Worm (Caenorhabditis elegans) whole organism, L3 larva: Measurements from ENCODE around the gene cwc-15.

Source experiments
- R02D3.7 ChIP-seq: fragments of 150-350 bp; optimal IDR thresholded peaks from 2 replicates; lab custom pipeline; 2014; ENCODE audit warnings: missing biosample characterization, missing genetic modification characterization
- ZK546.5 ChIP-seq: sonication (generic microtip); optimal IDR thresholded peaks from 2 replicates; lab custom pipeline; 2017; ENCODE audit warnings: missing biosample characterization, missing genetic modification characterization
- aly-2 ChIP-seq: fragments of 150-350 bp; optimal IDR thresholded peaks from 2 replicates; lab custom pipeline; 2014; ENCODE audit warnings: missing biosample characterization, missing genetic modification characterization
- ceh-82 ChIP-seq: fragments of 150-350 bp; optimal IDR thresholded peaks from 2 replicates; lab custom pipeline; 2014; ENCODE audit warnings: missing biosample characterization, missing genetic modification characterization
- ceh-9 ChIP-seq: sonication (generic microtip); optimal IDR thresholded peaks from 2 replicates; lab custom pipeline; 2018; ENCODE audit warnings: missing biosample characterization, missing genetic modification characterization
- daf-12 ChIP-seq: fragments of 150-350 bp; optimal IDR thresholded peaks from 2 replicates; lab custom pipeline; 2014; ENCODE audit warnings: missing biosample characterization, missing genetic modification reagents, missing genetic modification characterization
- egl-5 ChIP-seq: fragments of 150-350 bp; optimal IDR thresholded peaks from 2 replicates; lab custom pipeline; 2017; ENCODE audit warnings: missing biosample characterization, missing genetic modification reagents, missing genetic modification characterization, inconsistent platforms
- elt-1 ChIP-seq: fragments of 150-350 bp; optimal IDR thresholded peaks from 2 replicates; lab custom pipeline; 2014; ENCODE audit warnings: missing biosample characterization, missing genetic modification characterization
- elt-2 ChIP-seq: sonication (generic microtip); optimal IDR thresholded peaks from 2 replicates; lab custom pipeline; 2016; ENCODE audit warnings: missing genetic modification reagents, mild to moderate bottlenecking, missing genetic modification characterization, missing compliant biosample characterization
- elt-3 ChIP-seq, 3 experiments: fragments of 150-350 bp in 1 of 3; sonication (generic microtip) in 2 of 3; optimal IDR thresholded peaks; 2 replicates in 2 of 3; 4 replicates in 1 of 3; lab custom pipeline; 2014 to 2017; ENCODE audit warnings: missing biosample characterization in 3 of 3, missing genetic modification characterization in 3 of 3
- eor-1 ChIP-seq, 2 experiments: fragments of 150-350 bp; optimal IDR thresholded peaks; 2 replicates each; lab custom pipeline; 2014 to 2018; ENCODE audit warnings: missing biosample characterization in 2 of 2, missing genetic modification characterization in 2 of 2
- fkh-2 ChIP-seq: fragments of 150-350 bp; optimal IDR thresholded peaks from 2 replicates; lab custom pipeline; 2014; ENCODE audit warnings: missing biosample characterization, missing genetic modification reagents, missing genetic modification characterization
- hmg-11 ChIP-seq: sonication (generic microtip); optimal IDR thresholded peaks from 2 replicates; lab custom pipeline; 2016; ENCODE audit warnings: missing genetic modification characterization, missing compliant biosample characterization
- jun-1 ChIP-seq: fragments of 150-350 bp; optimal IDR thresholded peaks from 2 replicates; lab custom pipeline; 2014; ENCODE audit warnings: missing biosample characterization, missing genetic modification reagents, missing genetic modification characterization
- lin-15B ChIP-seq: fragments of 150-350 bp; optimal IDR thresholded peaks from 2 replicates; lab custom pipeline; 2014; ENCODE audit warnings: missing biosample characterization, missing genetic modification characterization
- lin-39 ChIP-seq: fragments of 150-350 bp; optimal IDR thresholded peaks from 2 replicates; lab custom pipeline; 2018; ENCODE audit warnings: missing biosample characterization, missing genetic modification reagents, missing genetic modification characterization
- nhr-23 ChIP-seq: fragments of 150-350 bp; optimal IDR thresholded peaks from 2 replicates; lab custom pipeline; 2014; ENCODE audit warnings: missing biosample characterization, missing genetic modification reagents, missing genetic modification characterization
- nhr-237 ChIP-seq: fragments of 150-350 bp; optimal IDR thresholded peaks from 2 replicates; lab custom pipeline; 2014; ENCODE audit warnings: missing biosample characterization, missing genetic modification characterization
- nhr-25 ChIP-seq: sonication (generic microtip); optimal IDR thresholded peaks from 2 replicates; lab custom pipeline; 2017; ENCODE audit warnings: missing biosample characterization, missing genetic modification characterization
- nhr-43 ChIP-seq: sonication (generic microtip); optimal IDR thresholded peaks from 2 replicates; lab custom pipeline; 2016; ENCODE audit warnings: mild to moderate bottlenecking, missing genetic modification characterization, missing compliant biosample characterization; ENCODE audit not compliant: poor library complexity, severe bottlenecking
- nhr-77 ChIP-seq: fragments of 150-350 bp; optimal IDR thresholded peaks from 2 replicates; lab custom pipeline; 2014; ENCODE audit warnings: missing biosample characterization, missing genetic modification characterization
- pha-4 ChIP-seq: fragments of 150-350 bp; optimal IDR thresholded peaks from 2 replicates; lab custom pipeline; 2014; ENCODE audit warnings: missing biosample characterization, missing genetic modification reagents, missing genetic modification characterization
- pqm-1 ChIP-seq: fragments of 150-350 bp; optimal IDR thresholded peaks from 2 replicates; lab custom pipeline; 2017; ENCODE audit warnings: missing biosample characterization, missing genetic modification characterization, inconsistent platforms
- snpc-4 ChIP-seq: fragments of 150-350 bp; optimal IDR thresholded peaks from 2 replicates; lab custom pipeline; 2014; ENCODE audit warnings: missing biosample characterization, missing genetic modification characterization
- tbx-2 ChIP-seq: sonication (generic microtip); optimal IDR thresholded peaks from 2 replicates; lab custom pipeline; 2016; ENCODE audit warnings: mild to moderate bottlenecking, missing genetic modification characterization, missing compliant biosample characterization
- zag-1 ChIP-seq: fragments of 150-350 bp; optimal IDR thresholded peaks from 2 replicates; lab custom pipeline; 2014; ENCODE audit warnings: missing biosample characterization, missing genetic modification characterization
- ztf-4 ChIP-seq: fragments of 150-350 bp; optimal IDR thresholded peaks from 2 replicates; lab custom pipeline; 2014; ENCODE audit warnings: missing biosample characterization, missing genetic modification characterization

The cwc-15 gene

ce11 chrV:16040140-16040827, 17.1 kb downstream of the cwc-15 start, which contains the start of the genes his-4 and his-3:
his-4 (minus strand) TSS chrV:16040515.
his-3 (plus strand) TSS chrV:16040808.
- TF ChIP-seq elt-2 (tag; lab: Kevin White, UChicago) (peak; percentile 60), nhr-25 (tag; lab: Kevin White, UChicago) (peak; percentile 93), pqm-1 (tag; lab: Kevin White, UChicago) (peak; percentile 41), pha-4 (tag; lab: Kevin White, UChicago) (peak; percentile 68), snpc-4 (tag; lab: Kevin White, UChicago) (peak; percentile 28), elt-1 (tag; lab: Kevin White, UChicago) (peak; percentile 11), nhr-23 (tag; lab: Kevin White, UChicago) (peak; percentile 30)

DNA sequence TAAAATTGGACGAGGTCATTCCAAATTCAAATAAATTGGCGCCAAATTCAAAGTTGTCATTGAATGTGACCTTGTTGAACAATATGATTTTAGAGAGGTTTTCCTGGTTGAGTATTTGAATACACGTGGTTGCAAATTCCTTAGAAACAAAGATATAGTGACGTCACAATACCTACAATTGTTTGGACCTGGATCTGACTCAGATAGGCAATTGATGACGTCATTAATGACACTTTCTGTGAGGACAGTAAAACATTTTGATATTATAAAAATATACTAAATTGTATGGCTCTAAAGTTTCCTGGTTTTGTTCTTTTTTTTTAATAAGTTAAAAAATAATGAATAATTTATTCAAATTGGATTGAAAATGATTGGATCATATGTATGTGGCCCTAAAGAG, 18.3 kb downstream of the cwc-15 start:
- no peak for TF ChIP-seq jun-1 (tag; lab: Kevin White, UChicago)
- no peak for TF ChIP-seq eor-1 (tag; optimal IDR thresholded peaks at IDR 0.05; lab: Kevin White, UChicago)
- no peak for TF ChIP-seq nhr-77 (tag; lab: Kevin White, UChicago)
- TF ChIP-seq snpc-4 (tag; lab: Kevin White, UChicago): no peak
- TF ChIP-seq ceh-82 (tag; lab: Kevin White, UChicago): no peak
- TF ChIP-seq fkh-2: no peak
- no peak for TF ChIP-seq lin-15B (tag; lab: Kevin White, UChicago)
- TF ChIP-seq nhr-43 (tag; lab: Kevin White, UChicago): no peak
- no peak for TF ChIP-seq nhr-237 (tag; lab: Kevin White, UChicago)
- no peak for TF ChIP-seq R02D3.7 (tag; lab: Kevin White, UChicago)
- no peak for TF ChIP-seq ceh-9 (tag; lab: Kevin White, UChicago)
- no peak for TF ChIP-seq hmg-11 (tag; lab: Kevin White, UChicago)
- TF ChIP-seq egl-5 (tag; lab: Kevin White, UChicago): no peak
- no peak for TF ChIP-seq daf-12 (tag; lab: Kevin White, UChicago)
- no peak for TF ChIP-seq tbx-2 (tag; lab: Kevin White, UChicago)
- no peak for TF ChIP-seq nhr-25 (tag; lab: Kevin White, UChicago)
- no peak for TF ChIP-seq ztf-4 (tag; lab: Kevin White, UChicago)

ce11 chrV:16041925-16042742, 19.0 kb downstream of the cwc-15 start, which contains the start of the genes his-2 and his-1:
his-2 (minus strand) TSS chrV:16042283.
his-1 (plus strand) TSS chrV:16042520.
- peak; percentile 34 for TF ChIP-seq nhr-25 (tag; lab: Kevin White, UChicago)
- TF ChIP-seq, all 47 proteins: peak for 1; not testable (repeated sequence) for 46

DNA sequence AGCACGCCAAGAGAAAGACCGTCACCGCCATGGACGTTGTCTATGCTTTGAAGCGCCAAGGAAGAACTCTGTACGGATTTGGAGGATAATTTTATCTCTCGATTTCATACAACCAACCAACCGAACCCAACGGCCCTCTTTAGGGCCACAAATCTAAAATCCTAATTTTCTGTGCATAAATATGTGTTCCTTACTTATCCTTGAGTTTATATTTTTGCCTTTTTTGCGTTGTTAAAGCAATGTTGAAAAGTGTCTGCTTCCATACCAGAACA, 19.5 kb downstream of the cwc-15 start:
- TF ChIP-seq elt-3 (tag; optimal IDR thresholded peaks at IDR 0.05; lab: Kevin White, UChicago): no peak
- TF ChIP-seq aly-2 (tag; lab: Kevin White, UChicago): no peak
- no peak for TF ChIP-seq R02D3.7 (tag; lab: Kevin White, UChicago)
- TF ChIP-seq, all 47 proteins: peak for 0

ce11 chrV:16043686-16044085, 20.5 kb downstream of the cwc-15 start:
- TF ChIP-seq pqm-1 (tag; lab: Kevin White, UChicago) (peak; percentile 53), jun-1 (tag; lab: Kevin White, UChicago) (no peak), elt-2 (tag; lab: Kevin White, UChicago) (peak; percentile 81), eor-1 (tag; optimal IDR thresholded peaks at IDR 0.05; lab: Kevin White, UChicago) (no peak), zag-1 (tag; lab: Kevin White, UChicago) (no peak), ZK546.5 (tag; lab: Kevin White, UChicago) (no peak), pha-4 (tag; lab: Kevin White, UChicago) (peak; percentile 28), elt-1 (tag; lab: Kevin White, UChicago) (no peak), lin-39 (no peak)

DNA sequence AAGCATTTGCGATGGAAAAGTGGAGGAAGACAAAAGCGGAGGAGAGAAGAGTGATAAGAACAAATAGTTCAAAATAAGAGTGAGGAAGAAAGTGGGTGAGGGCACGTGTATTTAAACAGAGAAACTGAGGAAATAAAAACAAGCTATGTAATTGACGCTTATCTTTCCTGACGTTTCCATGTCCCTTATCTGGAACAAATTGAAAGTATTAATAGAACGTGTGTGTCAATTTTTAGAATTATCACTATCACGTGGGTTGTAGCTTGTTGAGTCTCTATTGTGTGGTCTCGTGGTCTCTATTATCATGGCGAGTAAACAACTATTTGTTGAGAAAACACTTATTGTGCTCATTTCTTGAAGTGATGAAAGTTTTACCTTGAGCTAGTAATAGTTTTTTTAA, 22.7 kb downstream of the cwc-15 start, which contains the start of gene T10C6.15:
T10C6.15 (minus strand) TSS at position 104 of the 400 bp plus-strand sequence.
- TF ChIP-seq nhr-43 (tag; lab: Kevin White, UChicago) (peak; percentile 57), pqm-1 (tag; lab: Kevin White, UChicago) (peak; percentile 92), pha-4 (tag; lab: Kevin White, UChicago) (peak; percentile 90), ceh-82 (tag; lab: Kevin White, UChicago) (no peak), elt-2 (tag; lab: Kevin White, UChicago) (peak; percentile 99), jun-1 (tag; lab: Kevin White, UChicago) (peak; percentile 82)
